Worm (Caenorhabditis elegans) whole organism, L3 larva: Measurements from ENCODE around the gene F19H6.4.

Experiments used
- R02D3.7 ChIP-seq: fragments of 150-350 bp; optimal IDR thresholded peaks from 2 replicates; lab custom pipeline; 2014; ENCODE audit warnings: missing biosample characterization, missing genetic modification characterization
- ama-1 ChIP-seq: fragments of 150-350 bp; optimal IDR thresholded peaks from 2 replicates; lab custom pipeline; 2018
- ceh-16 ChIP-seq: sonication (generic microtip); optimal IDR thresholded peaks from 2 replicates; lab custom pipeline; 2017; ENCODE audit warnings: missing biosample characterization, missing genetic modification characterization
- elt-3 ChIP-seq, 3 experiments: fragments of 150-350 bp in 1 of 3; sonication (generic microtip) in 2 of 3; optimal IDR thresholded peaks; 2 replicates in 2 of 3; 4 replicates in 1 of 3; lab custom pipeline; 2014 to 2017; ENCODE audit warnings: missing biosample characterization in 3 of 3, missing genetic modification characterization in 3 of 3
- lin-15B ChIP-seq: fragments of 150-350 bp; optimal IDR thresholded peaks from 2 replicates; lab custom pipeline; 2014; ENCODE audit warnings: missing biosample characterization, missing genetic modification characterization
- lin-39 ChIP-seq: fragments of 150-350 bp; optimal IDR thresholded peaks from 2 replicates; lab custom pipeline; 2018; ENCODE audit warnings: missing biosample characterization, missing genetic modification reagents, missing genetic modification characterization
- lsy-12 ChIP-seq: sonication (generic microtip); optimal IDR thresholded peaks from 2 replicates; lab custom pipeline; 2016; ENCODE audit warnings: mild to moderate bottlenecking, missing genetic modification characterization, missing compliant biosample characterization
- skn-1 ChIP-seq: fragments of 150-350 bp; optimal IDR thresholded peaks from 2 replicates; lab custom pipeline; 2014; ENCODE audit warnings: missing biosample characterization, missing genetic modification characterization
- snpc-4 ChIP-seq: fragments of 150-350 bp; optimal IDR thresholded peaks from 2 replicates; lab custom pipeline; 2014; ENCODE audit warnings: missing biosample characterization, missing genetic modification characterization
- ztf-11 ChIP-seq: fragments of 150-350 bp; optimal IDR thresholded peaks from 2 replicates; lab custom pipeline; 2014; ENCODE audit warnings: missing biosample characterization, missing genetic modification characterization
- ztf-4 ChIP-seq: fragments of 150-350 bp; optimal IDR thresholded peaks from 2 replicates; lab custom pipeline; 2014; ENCODE audit warnings: missing biosample characterization, missing genetic modification characterization

DNA sequence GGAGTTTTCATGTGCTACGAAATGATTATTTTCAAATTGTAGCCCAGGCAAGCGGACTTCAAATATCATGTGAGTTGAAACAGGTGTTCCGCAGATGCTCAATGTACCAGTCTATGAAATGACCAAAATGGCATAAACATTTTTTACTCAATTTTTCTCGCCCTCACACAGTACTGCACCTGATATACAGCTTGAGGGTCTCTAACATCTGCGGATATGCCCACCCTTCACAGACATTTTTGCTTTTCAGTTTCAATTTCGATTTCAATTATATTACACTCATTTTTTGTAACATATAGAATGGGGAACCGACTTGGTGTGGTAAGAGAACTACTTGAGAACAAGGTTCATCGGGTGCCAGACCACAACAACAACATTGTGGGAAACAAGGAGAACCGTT lies 18.8 kb upstream of the F19H6.4 start, which contains the start of gene F42F12.11:
- no peak for TF ChIP-seq lin-39
- TF ChIP-seq ztf-11 (tag; lab: Kevin White, UChicago) = no peak
- TF ChIP-seq ztf-4 (tag; lab: Kevin White, UChicago) = no peak
- no peak for TF ChIP-seq lsy-12
- TF ChIP-seq snpc-4 (tag; lab: Kevin White, UChicago) = no peak
- no peak for TF ChIP-seq lin-15B
- TF ChIP-seq ceh-16 = no peak
- TF ChIP-seq elt-3 (tag; optimal IDR thresholded peaks at IDR 0.05; lab: Kevin White, UChicago) = no peak
- no peak for TF ChIP-seq skn-1 (tag; lab: Kevin White, UChicago)
- TF ChIP-seq ama-1 (lab: Kevin White, UChicago) = no peak
- TF ChIP-seq R02D3.7 = no peak
